Fruit fly (Drosophila melanogaster) whole organism, embryonic: ENCODE data around the gene CG33543.

Source experiments
- CG10543 ChIP-seq: fragments of 200-800 bp; sonication (Bioruptor generic); optimal IDR thresholded peaks from 3 replicates; lab custom pipeline; 2017; ENCODE audit warnings: missing biosample characterization, mild to moderate bottlenecking, missing genetic modification characterization, moderate library complexity
- CG11504 ChIP-seq: fragments of 200-800 bp; sonication (Bioruptor generic); optimal IDR thresholded peaks from 3 replicates; lab custom pipeline; 2019; ENCODE audit warnings: missing biosample characterization, mild to moderate bottlenecking, missing genetic modification characterization, moderate library complexity
- CG12104 ChIP-seq: fragments of 200-800 bp; sonication (Bioruptor generic); optimal IDR thresholded peaks from 3 replicates; lab custom pipeline; 2016; ENCODE audit warnings: missing biosample characterization, missing genetic modification characterization
- CG12744 ChIP-seq: fragments of 200-800 bp; sonication (Bioruptor generic); optimal IDR thresholded peaks from 2 replicates; lab custom pipeline; 2016; ENCODE audit warnings: missing biosample characterization, missing genetic modification characterization
- CG13287 ChIP-seq: fragments of 200-800 bp; sonication (Bioruptor generic); IDR thresholded peaks from 2 replicates; pipeline ENCODE4 v1.3.6; 2022; ENCODE audit warnings: missing biosample characterization, missing genetic modification characterization; ENCODE audit not compliant: partially characterized antibody
- CG13424 ChIP-seq: fragments of 200-800 bp; sonication (Bioruptor generic); optimal IDR thresholded peaks from 2 replicates; lab custom pipeline; 2019; ENCODE audit warnings: missing biosample characterization, mild to moderate bottlenecking, missing genetic modification characterization, moderate library complexity
- CG15514 ChIP-seq: fragments of 200-800 bp; sonication (Bioruptor generic); optimal IDR thresholded peaks from 3 replicates; lab custom pipeline; 2017; ENCODE audit warnings: missing biosample characterization, missing genetic modification characterization, mild to moderate bottlenecking, moderate library complexity, missing genetic modification reagents
- CG16863 ChIP-seq: fragments of 200-800 bp; sonication (Bioruptor generic); optimal IDR thresholded peaks from 3 replicates; lab custom pipeline; 2016; ENCODE audit warnings: missing biosample characterization, missing genetic modification characterization
- CG17186 ChIP-seq: fragments of 200-800 bp; sonication (Bioruptor generic); optimal IDR thresholded peaks from 3 replicates; lab custom pipeline; 2017; ENCODE audit warnings: missing biosample characterization, missing genetic modification reagents, missing genetic modification characterization
- CG17385 ChIP-seq: fragments of 200-800 bp; sonication (Bioruptor generic); optimal IDR thresholded peaks from 3 replicates; lab custom pipeline; 2018; ENCODE audit warnings: missing biosample characterization, mild to moderate bottlenecking, missing genetic modification characterization
- CG17568 ChIP-seq: fragments of 200-800 bp; sonication (Bioruptor generic); optimal IDR thresholded peaks from 2 replicates; lab custom pipeline; 2018; ENCODE audit warnings: missing biosample characterization, mild to moderate bottlenecking, missing genetic modification characterization, moderate library complexity
- CG18011 ChIP-seq: fragments of 200-800 bp; sonication (Bioruptor generic); optimal IDR thresholded peaks from 2 replicates; lab custom pipeline; 2017; ENCODE audit warnings: missing biosample characterization, missing genetic modification characterization, mild to moderate bottlenecking, moderate library complexity, missing genotype
- CG34422 ChIP-seq: fragments of 200-800 bp; sonication (Bioruptor generic); IDR thresholded peaks from 3 replicates; pipeline ENCODE4 v1.3.6; 2022; ENCODE audit warnings: missing biosample characterization, missing genetic modification characterization
- CG3726 ChIP-seq: fragments of 200-800 bp; sonication (Bioruptor generic); IDR thresholded peaks from 3 replicates; pipeline ENCODE4, ENCODE4 v1.3.6; 2022; ENCODE audit warnings: missing biosample characterization, missing genetic modification characterization
- CG4617 ChIP-seq: fragments of 200-800 bp; sonication (Bioruptor generic); optimal IDR thresholded peaks from 3 replicates; lab custom pipeline; 2016; ENCODE audit warnings: missing biosample characterization, missing genetic modification characterization, borderline replicate concordance
- CG6791 ChIP-seq: fragments of 200-800 bp; sonication (Bioruptor generic); IDR thresholded peaks from 3 replicates; pipeline ENCODE4 v1.3.6; 2022; ENCODE audit warnings: missing biosample characterization, missing genetic modification characterization; ENCODE audit not compliant: partially characterized antibody
- CG7786 ChIP-seq: fragments of 200-800 bp; sonication (Bioruptor generic); optimal IDR thresholded peaks from 2 replicates; lab custom pipeline; 2016; ENCODE audit warnings: missing biosample characterization, missing genetic modification characterization
- CG9437 ChIP-seq: fragments of 200-800 bp; sonication (Bioruptor generic); optimal IDR thresholded peaks from 2 replicates; lab custom pipeline; 2018; ENCODE audit warnings: missing biosample characterization, mild to moderate bottlenecking, missing genetic modification characterization
- CG9932 ChIP-seq: fragments of 200-800 bp; sonication (Bioruptor generic); IDR thresholded peaks from 2 replicates; pipeline ENCODE4 v1.3.6; 2022; ENCODE audit warnings: missing biosample characterization, missing genetic modification characterization
- Dfd ChIP-seq, 2 experiments: fragments of >200 bp; optimal IDR thresholded peaks; 2 replicates each; lab custom pipeline; 2017; ENCODE audit warnings: missing biosample characterization in 2 of 2, missing genetic modification characterization in 2 of 2
- Dll ChIP-seq: fragments of 200-800 bp; sonication (Bioruptor generic); IDR thresholded peaks from 4 replicates; pipeline ENCODE4 v1.3.6; 2022; ENCODE audit warnings: missing biosample characterization, missing genetic modification characterization; ENCODE audit not compliant: partially characterized antibody
- Dp ChIP-seq: fragments of 200-800 bp; sonication (Bioruptor generic); optimal IDR thresholded peaks from 2 replicates; lab custom pipeline; 2018; ENCODE audit warnings: missing biosample characterization, mild to moderate bottlenecking, missing genetic modification characterization, moderate library complexity
- Dref ChIP-seq: fragments of 200-800 bp; sonication (Bioruptor generic); IDR thresholded peaks from 2 replicates; pipeline ENCODE4 v1.3.6; 2022; ENCODE audit warnings: missing biosample characterization, missing genetic modification characterization
- E2f2 ChIP-seq: fragments of 200-800 bp; sonication (Bioruptor generic); IDR thresholded peaks from 2 replicates; pipeline ENCODE4 v1.3.6; 2022; ENCODE audit warnings: missing biosample characterization, missing genetic modification characterization
- Ets97D ChIP-seq: fragments of 200-800 bp; sonication (Bioruptor generic); optimal IDR thresholded peaks from 3 replicates; lab custom pipeline; 2016; ENCODE audit warnings: missing biosample characterization, missing genetic modification characterization
- Pdp1 ChIP-seq, 2 experiments: fragments of 200-800 bp; sonication (Bioruptor generic); optimal IDR thresholded peaks; 3 replicates each; lab custom pipeline; 2016; ENCODE audit warnings: missing biosample characterization in 2 of 2, missing genetic modification characterization in 2 of 2, mild to moderate bottlenecking in 1 of 2, moderate library complexity in 1 of 2
- Xbp1 ChIP-seq: fragments of 200-800 bp; sonication (Bioruptor generic); optimal IDR thresholded peaks from 3 replicates; lab custom pipeline; 2016; ENCODE audit warnings: missing biosample characterization, mild to moderate bottlenecking, missing genetic modification characterization
- ac ChIP-seq: fragments of 200-800 bp; sonication (Bioruptor generic); optimal IDR thresholded peaks from 3 replicates; lab custom pipeline; 2017; ENCODE audit warnings: missing biosample characterization, mild to moderate bottlenecking, missing genetic modification characterization
- bigmax ChIP-seq: fragments of 200-800 bp; sonication (Bioruptor generic); optimal IDR thresholded peaks from 2 replicates; lab custom pipeline; 2018; ENCODE audit warnings: missing biosample characterization, mild to moderate bottlenecking, missing genetic modification characterization
- fd102C ChIP-seq: fragments of 200-800 bp; sonication (Bioruptor generic); optimal IDR thresholded peaks from 2 replicates; lab custom pipeline; 2018; ENCODE audit warnings: missing biosample characterization, mild to moderate bottlenecking, missing genetic modification characterization, moderate library complexity
- gfzf ChIP-seq: fragments of 200-800 bp; sonication (Bioruptor generic); optimal IDR thresholded peaks from 2 replicates; lab custom pipeline; 2016; ENCODE audit warnings: missing biosample characterization, mild to moderate bottlenecking, missing genetic modification characterization, moderate library complexity
- insv ChIP-seq, 2 experiments: fragments of 200-800 bp; sonication (Bioruptor generic); optimal IDR thresholded peaks; 3 replicates each; lab custom pipeline; 2016 to 2018; ENCODE audit warnings: missing biosample characterization in 2 of 2, missing genetic modification characterization in 2 of 2
- inv ChIP-seq: fragments of 200-800 bp; sonication (Bioruptor generic); IDR thresholded peaks from 2 replicates; pipeline ENCODE4 v1.3.6; 2022; ENCODE audit warnings: missing biosample characterization, missing genetic modification characterization; ENCODE audit not compliant: partially characterized antibody
- lola ChIP-seq, 3 experiments: fragments of >200 bp in 2 of 3; fragments of 200-800 bp in 1 of 3; sonication (Bioruptor generic) in 1 of 3; optimal IDR thresholded peaks; 2 replicates each; lab custom pipeline; 2017 to 2019; ENCODE audit warnings: missing biosample characterization in 3 of 3, missing genetic modification characterization in 3 of 3, mild to moderate bottlenecking in 1 of 3, moderate library complexity in 1 of 3
- maf-S ChIP-seq: fragments of 200-800 bp; sonication (Bioruptor generic); optimal IDR thresholded peaks from 2 replicates; lab custom pipeline; 2016; ENCODE audit warnings: missing biosample characterization, missing genetic modification characterization
- pfk ChIP-seq: fragments of 200-800 bp; sonication (Bioruptor generic); optimal IDR thresholded peaks from 2 replicates; lab custom pipeline; 2018; ENCODE audit warnings: missing biosample characterization, mild to moderate bottlenecking, missing genetic modification characterization, moderate library complexity
- pnt ChIP-seq: fragments of 200-800 bp; sonication (Bioruptor generic); optimal IDR thresholded peaks from 3 replicates; lab custom pipeline; 2016; ENCODE audit warnings: missing biosample characterization, missing genetic modification characterization
- rib ChIP-seq: fragments of 200-800 bp; sonication (Bioruptor generic); IDR thresholded peaks from 2 replicates; pipeline ENCODE4 v1.3.6; 2022; ENCODE audit warnings: missing biosample characterization, missing genetic modification characterization
- run ChIP-seq: fragments of 200-800 bp; sonication (Bioruptor generic); optimal IDR thresholded peaks from 3 replicates; lab custom pipeline; 2018; ENCODE audit warnings: missing biosample characterization, mild to moderate bottlenecking, missing genetic modification characterization
- sna ChIP-seq: fragments of 200-800 bp; sonication (Bioruptor generic); IDR thresholded peaks from 2 replicates; pipeline ENCODE4 v1.3.6; 2022; ENCODE audit warnings: missing biosample characterization, missing genetic modification characterization; ENCODE audit not compliant: partially characterized antibody
- unc-4 ChIP-seq: fragments of 200-800 bp; sonication (Bioruptor generic); IDR thresholded peaks from 2 replicates; pipeline ENCODE4 v1.3.6; 2022; ENCODE audit warnings: missing biosample characterization, missing genetic modification characterization; ENCODE audit not compliant: partially characterized antibody
- wdn ChIP-seq: fragments of 200-800 bp; sonication (Bioruptor generic); IDR thresholded peaks from 2 replicates; pipeline ENCODE4 v1.3.6; 2022; ENCODE audit warnings: missing biosample characterization, missing genetic modification characterization
- zfh2 ChIP-seq: fragments of 200-800 bp; sonication (Bioruptor generic); optimal IDR thresholded peaks from 2 replicates; lab custom pipeline; 2016; ENCODE audit warnings: missing biosample characterization, missing genetic modification characterization

The CG33543 gene

DNA sequence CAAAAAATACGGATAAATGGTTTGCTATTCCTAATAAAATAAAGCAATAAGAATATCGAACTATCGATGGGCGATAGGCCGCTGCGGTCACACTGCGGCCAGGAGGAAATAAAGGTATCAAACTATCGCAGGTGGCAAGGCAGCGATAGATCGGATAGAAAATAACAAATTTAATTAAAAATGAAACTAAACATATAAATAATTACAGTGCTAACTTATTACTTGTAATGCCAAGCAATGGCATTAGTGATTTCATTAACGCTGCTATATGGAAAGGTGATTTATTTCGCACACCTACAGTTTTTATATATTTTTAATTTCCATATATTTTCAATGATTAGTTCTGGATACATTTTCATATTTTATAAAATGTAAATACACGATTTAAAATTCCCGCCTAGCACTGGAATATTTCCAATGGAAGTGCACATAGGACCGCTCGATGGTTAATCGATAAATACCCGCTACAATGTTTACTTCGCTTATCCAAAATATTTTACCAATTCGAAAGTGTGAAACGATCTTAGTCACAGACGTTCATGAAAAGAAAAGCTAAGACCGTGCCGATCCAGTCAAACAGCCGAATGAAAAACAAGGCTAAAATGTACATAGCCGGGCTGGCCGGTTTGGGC is 25.3 kb downstream of the CG33543 start, which contains the start of the genes CG15356 and CG15362 (continued):
- TF ChIP-seq CG17385 (GFP tag; lab: Kevin White, UChicago) = no peak
- TF ChIP-seq rib (GFP tag; lab: Robert Waterston, UW) = no peak
- TF ChIP-seq inv (GFP tag; lab: Robert Waterston, UW) = peak; percentile 99
- peak; percentile 1 for TF ChIP-seq CG10543 (GFP tag; lab: Kevin White, UChicago)
- TF ChIP-seq, all 482 proteins: peak for 170

DNA sequence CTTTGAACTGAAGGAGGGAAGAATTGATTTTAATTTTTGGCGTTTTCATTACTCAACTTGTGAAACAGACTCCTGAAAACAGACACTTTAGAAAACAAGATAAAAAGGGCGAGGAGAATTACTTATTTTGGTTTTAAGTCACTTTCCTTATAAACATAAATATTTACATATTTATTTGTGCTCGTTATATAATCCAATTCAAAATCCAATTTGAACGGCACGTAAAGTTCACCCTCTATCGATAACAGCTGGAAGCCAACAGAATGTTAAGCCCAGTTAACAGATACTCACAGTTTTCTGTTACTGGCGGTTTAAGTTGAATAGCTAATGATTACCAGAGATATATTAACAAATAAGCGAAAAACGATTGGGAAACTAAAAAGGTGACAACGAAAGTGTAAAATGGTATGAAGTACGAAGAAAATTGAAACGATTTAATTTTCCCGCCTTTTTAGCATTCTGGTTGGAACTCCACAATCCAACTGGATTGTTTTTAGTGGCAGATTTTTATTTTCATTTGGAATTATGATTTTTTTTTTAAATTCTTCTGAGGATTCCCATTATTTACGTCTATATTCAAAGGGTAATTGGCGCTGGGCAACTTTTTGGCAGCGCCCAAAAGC is 26.8 kb downstream of the CG33543 start:
- no peak for TF ChIP-seq Xbp1 (GFP tag; lab: Kevin White, UChicago)
- 0 out of 2 replicates have a peak, but pooled peaks have one; percentile 21 for TF ChIP-seq Dref
- no peak for TF ChIP-seq CG13287 (GFP tag; lab: Robert Waterston, UW)
- no peak for TF ChIP-seq CG3726 (GFP tag; lab: Robert Waterston, UW)
- no peak for TF ChIP-seq CG16863 (GFP tag; lab: Kevin White, UChicago)
- TF ChIP-seq Pdp1 (GFP tag; optimal IDR thresholded peaks at IDR 0.05; lab: Kevin White, UChicago) = peak in 1 of 2 experiments; percentile 94
- TF ChIP-seq pnt = no peak
- no peak for TF ChIP-seq zfh2 (GFP tag; lab: Kevin White, UChicago)
- TF ChIP-seq CG7786 (GFP tag; lab: Kevin White, UChicago) = no peak
- TF ChIP-seq ac (GFP tag; lab: Kevin White, UChicago) = no peak
- TF ChIP-seq fd102C (GFP tag; lab: Kevin White, UChicago) = no peak
- TF ChIP-seq CG17186 (GFP tag; lab: Kevin White, UChicago) = no peak
- TF ChIP-seq Dp = peak; percentile 23
- TF ChIP-seq run (tag; lab: Kevin White, UChicago) = no peak
- peak; percentile 93 to 97 for TF ChIP-seq insv (GFP tag; optimal IDR thresholded peaks at IDR 0.05; lab: Kevin White, UChicago)
- no peak for TF ChIP-seq CG18011 (GFP tag; lab: Kevin White, UChicago)
- TF ChIP-seq E2f2 (GFP tag; lab: Robert Waterston, UW) = peak; percentile 43; the same call in 1 of the 2 replicates
- TF ChIP-seq Dll (GFP tag; lab: Robert Waterston, UW) = no peak
- TF ChIP-seq maf-S (GFP tag; lab: Kevin White, UChicago) = no peak
- no peak for TF ChIP-seq CG12104
- no peak for TF ChIP-seq CG12744 (GFP tag; lab: Kevin White, UChicago)
- no peak for TF ChIP-seq bigmax (GFP tag; lab: Kevin White, UChicago)

DNA sequence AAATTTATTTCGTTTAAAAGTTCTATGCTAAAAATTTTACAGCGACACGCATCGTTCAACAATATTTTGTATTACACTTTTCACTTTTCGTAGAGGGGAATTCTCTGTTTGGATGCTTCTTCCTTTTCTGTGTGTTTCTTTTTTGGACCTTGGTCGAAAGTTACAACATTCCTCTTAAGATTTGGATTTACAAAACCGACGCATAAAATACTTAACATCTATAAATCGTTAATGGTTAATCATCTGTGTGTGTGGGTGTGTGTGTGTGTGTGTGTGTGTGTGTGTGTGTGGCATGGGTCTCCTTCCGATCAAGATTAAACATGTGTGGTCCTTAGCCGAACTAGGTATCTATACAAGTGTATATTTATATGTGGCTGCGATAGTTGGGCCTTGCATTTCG is 30.6 kb downstream of the CG33543 start:
- TF ChIP-seq pfk (GFP tag; lab: Kevin White, UChicago) (no peak), Dfd (GFP tag; optimal IDR thresholded peaks at IDR 0.05; lab: Kevin White, UChicago) (peak in 1 of 2 experiments; percentile 26)
- TF ChIP-seq, all 482 proteins: peak for 1

DNA sequence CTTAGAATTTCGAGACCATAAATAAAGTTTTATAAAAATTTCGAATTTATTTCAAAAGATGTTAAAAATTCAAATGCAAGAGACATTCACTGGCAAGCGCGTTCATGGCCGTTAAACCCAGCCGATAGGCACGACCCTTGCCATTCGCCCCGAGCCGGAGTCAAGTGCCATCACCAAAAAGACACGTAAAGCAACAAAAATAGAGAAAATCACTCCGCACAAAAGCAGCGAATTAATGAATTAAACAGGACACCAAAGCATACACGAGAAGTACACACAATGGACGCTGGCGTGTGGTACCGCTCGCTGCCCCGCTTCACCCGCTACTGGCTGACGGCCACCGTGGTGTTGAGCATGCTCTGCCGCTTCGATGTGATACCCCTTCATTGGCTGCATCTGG is 32.2 kb downstream of the CG33543 start, which contains the start of gene Der-1:
Gene Der-1 (plus strand): TSS at position 1 of the 400 bp plus-strand sequence.
- TF ChIP-seq gfzf (peak; percentile 14), CG13424 (tag; lab: Kevin White, UChicago) (no peak), lola (GFP tag; optimal IDR thresholded peaks at IDR 0.05; lab: Kevin White, UChicago) (no peak), CG9437 (GFP tag; lab: Kevin White, UChicago) (peak; percentile 70), unc-4 (peak; percentile 87), wdn (GFP tag; lab: Robert Waterston, UW) (no peak), CG4617 (GFP tag; lab: Kevin White, UChicago) (peak; percentile 88), CG9932 (peak; percentile 51), Ets97D (GFP tag; lab: Kevin White, UChicago) (peak; percentile 60), CG11504 (tag; lab: Kevin White, UChicago) (no peak), CG34422 (GFP tag; lab: Robert Waterston, UW) (peak; percentile 75; the same call in 2 of the 3 replicates), CG17568 (GFP tag; lab: Kevin White, UChicago) (no peak), sna (peak; percentile 78), CG6791 (GFP tag; lab: Robert Waterston, UW) (peak; percentile 90), CG15514 (GFP tag; lab: Kevin White, UChicago) (peak; percentile 43)
